Fruit fly (Drosophila melanogaster) whole organism, embryonic: ENCODE results near the gene ND-MNLL.

Source experiments
- Bteb2 ChIP-seq: fragments of 200-800 bp; sonication (Bioruptor generic); optimal IDR thresholded peaks from 2 replicates; lab custom pipeline; 2016; ENCODE audit warnings: missing biosample characterization, missing genetic modification characterization
- CG14441 ChIP-seq: fragments of 200-800 bp; sonication (Bioruptor generic); IDR thresholded peaks from 2 replicates; pipeline ENCODE4 v1.3.6; 2022; ENCODE audit warnings: missing biosample characterization, missing genetic modification characterization
- CG1602 ChIP-seq: fragments of 200-800 bp; sonication (Bioruptor generic); optimal IDR thresholded peaks from 3 replicates; lab custom pipeline; 2016; ENCODE audit warnings: missing biosample characterization, missing genetic modification characterization
- CG16863 ChIP-seq: fragments of 200-800 bp; sonication (Bioruptor generic); optimal IDR thresholded peaks from 3 replicates; lab custom pipeline; 2016; ENCODE audit warnings: missing biosample characterization, missing genetic modification characterization
- CG18011 ChIP-seq: fragments of 200-800 bp; sonication (Bioruptor generic); optimal IDR thresholded peaks from 2 replicates; lab custom pipeline; 2017; ENCODE audit warnings: missing biosample characterization, missing genetic modification characterization, mild to moderate bottlenecking, moderate library complexity, missing genotype
- CG18476 ChIP-seq: fragments of 200-800 bp; sonication (Bioruptor generic); optimal IDR thresholded peaks from 2 replicates; lab custom pipeline; 2016; ENCODE audit warnings: missing biosample characterization, mild to moderate bottlenecking, missing genetic modification characterization
- CG18599 ChIP-seq: fragments of 200-800 bp; sonication (Bioruptor generic); optimal IDR thresholded peaks from 3 replicates; lab custom pipeline; 2017; ENCODE audit warnings: missing biosample characterization, missing genetic modification characterization, mild to moderate bottlenecking, moderate library complexity, missing genetic modification reagents
- CG2129 ChIP-seq: fragments of 200-800 bp; sonication (Bioruptor generic); IDR thresholded peaks from 2 replicates; pipeline ENCODE4 v1.3.6; 2022; ENCODE audit warnings: missing biosample characterization, missing genetic modification characterization; ENCODE audit not compliant: partially characterized antibody
- CG30020 ChIP-seq: fragments of 200-800 bp; optimal IDR thresholded peaks from 2 replicates; lab custom pipeline; 2019; ENCODE audit warnings: missing biosample characterization, mild to moderate bottlenecking, missing genetic modification characterization, moderate library complexity
- CG3065 ChIP-seq: fragments of 200-800 bp; sonication (Bioruptor generic); optimal IDR thresholded peaks from 2 replicates; lab custom pipeline; 2016; ENCODE audit warnings: missing biosample characterization, missing genetic modification characterization
- CG42726 ChIP-seq: fragments of 200-800 bp; sonication (Bioruptor generic); IDR thresholded peaks from 2 replicates; pipeline ENCODE4 v1.3.6; 2022; ENCODE audit warnings: missing biosample characterization, missing genetic modification characterization; ENCODE audit not compliant: partially characterized antibody
- CG4404 ChIP-seq: fragments of 200-800 bp; sonication (Bioruptor generic); IDR thresholded peaks from 2 replicates; pipeline ENCODE4 v1.3.6; 2022; ENCODE audit warnings: missing biosample characterization, missing genetic modification characterization
- CG4730 ChIP-seq: fragments of 200-800 bp; sonication (Bioruptor generic); IDR thresholded peaks from 2 replicates; pipeline ENCODE4 v1.3.6; 2022; ENCODE audit warnings: missing biosample characterization, missing genetic modification characterization
- CG4820 ChIP-seq: fragments of 200-800 bp; sonication (Bioruptor generic); optimal IDR thresholded peaks from 3 replicates; lab custom pipeline; 2016; ENCODE audit warnings: missing biosample characterization, missing genetic modification characterization
- CG6654 ChIP-seq: fragments of 200-800 bp; sonication (Bioruptor generic); optimal IDR thresholded peaks from 2 replicates; lab custom pipeline; 2017; ENCODE audit warnings: missing biosample characterization, mild to moderate bottlenecking, missing genetic modification characterization
- CG6683 ChIP-seq: fragments of 200-800 bp; sonication (Bioruptor generic); optimal IDR thresholded peaks from 2 replicates; lab custom pipeline; 2017; ENCODE audit warnings: missing biosample characterization, mild to moderate bottlenecking, missing genetic modification characterization, missing genetic modification reagents
- CG6791 ChIP-seq: fragments of 200-800 bp; sonication (Bioruptor generic); IDR thresholded peaks from 3 replicates; pipeline ENCODE4 v1.3.6; 2022; ENCODE audit warnings: missing biosample characterization, missing genetic modification characterization; ENCODE audit not compliant: partially characterized antibody
- CG7928 ChIP-seq: fragments of 200-800 bp; sonication (Bioruptor generic); optimal IDR thresholded peaks from 2 replicates; lab custom pipeline; 2017; ENCODE audit warnings: missing biosample characterization, mild to moderate bottlenecking, missing genetic modification characterization
- D19A ChIP-seq: fragments of 200-800 bp; optimal IDR thresholded peaks from 3 replicates; lab custom pipeline; 2019; ENCODE audit warnings: missing biosample characterization, mild to moderate bottlenecking, missing genetic modification characterization, moderate library complexity
- E2f2 ChIP-seq: fragments of 200-800 bp; sonication (Bioruptor generic); IDR thresholded peaks from 2 replicates; pipeline ENCODE4 v1.3.6; 2022; ENCODE audit warnings: missing biosample characterization, missing genetic modification characterization
- Eip74EF ChIP-seq, 2 experiments: fragments of 200-800 bp in 1 of 2; fragments of >200 bp in 1 of 2; sonication (Bioruptor generic) in 1 of 2; optimal IDR thresholded peaks; 2 replicates each; lab custom pipeline; 2017 to 2019; ENCODE audit warnings: missing biosample characterization in 2 of 2, missing genetic modification characterization in 2 of 2, mild to moderate bottlenecking in 1 of 2, moderate library complexity in 1 of 2
- Elba2 ChIP-seq: fragments of 200-800 bp; sonication (Bioruptor generic); optimal IDR thresholded peaks from 3 replicates; lab custom pipeline; 2016; ENCODE audit warnings: missing biosample characterization, missing genetic modification characterization
- Fer1 ChIP-seq: fragments of 200-800 bp; sonication (Bioruptor generic); optimal IDR thresholded peaks from 2 replicates; lab custom pipeline; 2017; ENCODE audit warnings: missing biosample characterization, mild to moderate bottlenecking, missing genetic modification characterization
- Hand ChIP-seq: fragments of 200-800 bp; sonication (Bioruptor generic); optimal IDR thresholded peaks from 2 replicates; lab custom pipeline; 2017; ENCODE audit warnings: mild to moderate bottlenecking, missing biosample characterization, missing genetic modification reagents, missing genetic modification characterization
- Hr78 ChIP-seq, 2 experiments: fragments of 200-800 bp in 1 of 2; fragments of >200 bp in 1 of 2; sonication (Bioruptor generic) in 1 of 2; optimal IDR thresholded peaks; 2 replicates each; lab custom pipeline; 2017 to 2019; ENCODE audit warnings: missing biosample characterization in 2 of 2, missing genetic modification characterization in 2 of 2, mild to moderate bottlenecking in 1 of 2, moderate library complexity in 1 of 2
- MTF-1 ChIP-seq: fragments of 200-800 bp; sonication (Bioruptor generic); optimal IDR thresholded peaks from 2 replicates; lab custom pipeline; 2018; ENCODE audit warnings: missing biosample characterization, mild to moderate bottlenecking, missing genetic modification characterization, borderline replicate concordance
- Max ChIP-seq: fragments of 200-800 bp; sonication (Bioruptor generic); optimal IDR thresholded peaks from 2 replicates; lab custom pipeline; 2016; ENCODE audit warnings: missing biosample characterization, mild to moderate bottlenecking, missing genetic modification characterization
- Optix ChIP-seq: fragments of 200-800 bp; sonication (Bioruptor generic); IDR thresholded peaks from 3 replicates; pipeline ENCODE4 v1.3.6; 2022; ENCODE audit warnings: missing biosample characterization, missing genetic modification characterization
- Ravus ChIP-seq: fragments of 200-800 bp; sonication (Bioruptor generic); IDR thresholded peaks from 2 replicates; pipeline ENCODE4 v1.3.6; 2022; ENCODE audit warnings: missing biosample characterization, missing genetic modification characterization
- Rx ChIP-seq: fragments of 200-800 bp; sonication (Bioruptor generic); IDR thresholded peaks from 2 replicates; pipeline ENCODE4 v1.3.6; 2022; ENCODE audit warnings: missing biosample characterization, missing genetic modification characterization
- Sox100B ChIP-seq: fragments of 200-800 bp; sonication (Bioruptor generic); optimal IDR thresholded peaks from 3 replicates; lab custom pipeline; 2018; ENCODE audit warnings: missing biosample characterization, mild to moderate bottlenecking, missing genetic modification characterization
- TFAM ChIP-seq: fragments of 200-800 bp; sonication (Bioruptor generic); optimal IDR thresholded peaks from 2 replicates; lab custom pipeline; 2017; ENCODE audit warnings: missing biosample characterization, missing genetic modification characterization, inconsistent platforms
- amos ChIP-seq: fragments of 200-800 bp; sonication (Bioruptor generic); IDR thresholded peaks from 2 replicates; pipeline ENCODE4 v1.3.6; 2022; ENCODE audit warnings: missing biosample characterization, missing genetic modification characterization; ENCODE audit not compliant: partially characterized antibody
- ara ChIP-seq: fragments of 200-800 bp; sonication (Bioruptor generic); IDR thresholded peaks from 2 replicates; pipeline ENCODE4 v1.3.6; 2022; ENCODE audit warnings: missing biosample characterization, missing genetic modification characterization
- ash1 ChIP-seq: fragments of 200-800 bp; sonication (Bioruptor generic); optimal IDR thresholded peaks from 2 replicates; lab custom pipeline; 2018; ENCODE audit warnings: missing biosample characterization, mild to moderate bottlenecking, missing genetic modification characterization
- chm ChIP-seq: fragments of 200-800 bp; sonication (Bioruptor generic); IDR thresholded peaks from 2 replicates; pipeline ENCODE4 v1.3.6; 2022; ENCODE audit warnings: missing biosample characterization, missing genetic modification characterization
- cwo ChIP-seq: fragments of 200-800 bp; sonication (Bioruptor generic); optimal IDR thresholded peaks from 3 replicates; lab custom pipeline; 2017; ENCODE audit warnings: missing biosample characterization, missing genetic modification characterization, mild to moderate bottlenecking, moderate library complexity, missing genetic modification reagents
- dmrt99B ChIP-seq: fragments of 200-800 bp; sonication (Bioruptor generic); optimal IDR thresholded peaks from 2 replicates; lab custom pipeline; 2018; ENCODE audit warnings: missing biosample characterization, mild to moderate bottlenecking, missing genetic modification characterization, moderate library complexity
- esg ChIP-seq: fragments of 200-800 bp; sonication (Bioruptor generic); conservative IDR thresholded peaks from 2 replicates; pipeline ENCODE4 v1.3.6; 2022; ENCODE audit warnings: missing biosample characterization, missing genetic modification characterization
- gcm2 ChIP-seq: fragments of 200-800 bp; sonication (Bioruptor generic); optimal IDR thresholded peaks from 2 replicates; lab custom pipeline; 2016; ENCODE audit warnings: missing biosample characterization, missing genetic modification characterization
- pan ChIP-seq, 4 experiments: fragments of >200 bp in 3 of 4; fragments of 200-800 bp in 1 of 4; sonication (Bioruptor generic) in 1 of 4; optimal IDR thresholded peaks in 3 of 4; IDR thresholded peaks in 1 of 4; 2 replicates each; pipeline versions ENCODE4 v1.3.6 to Lab custom; 2017 to 2022; ENCODE audit warnings: missing biosample characterization in 2 of 4, missing genetic modification characterization in 2 of 4, mixed read lengths in 1 of 4
- peb ChIP-seq: fragments of 200-800 bp; sonication (Bioruptor generic); IDR thresholded peaks from 2 replicates; pipeline ENCODE4 v1.3.6; 2022; ENCODE audit warnings: missing biosample characterization, missing genetic modification characterization
- salm ChIP-seq: fragments of 200-800 bp; sonication (Bioruptor generic); optimal IDR thresholded peaks from 2 replicates; lab custom pipeline; 2018; ENCODE audit warnings: missing biosample characterization, mild to moderate bottlenecking, missing genetic modification characterization
- shn ChIP-seq: fragments of 200-800 bp; sonication (Bioruptor generic); optimal IDR thresholded peaks from 3 replicates; lab custom pipeline; 2016; ENCODE audit warnings: missing biosample characterization, missing genetic modification characterization
- sug ChIP-seq: fragments of 200-800 bp; optimal IDR thresholded peaks from 2 replicates; lab custom pipeline; 2019; ENCODE audit warnings: missing biosample characterization, mild to moderate bottlenecking, missing genetic modification characterization, moderate library complexity
- trh ChIP-seq: fragments of 200-800 bp; sonication (Bioruptor generic); optimal IDR thresholded peaks from 2 replicates; lab custom pipeline; 2016; ENCODE audit warnings: missing biosample characterization, missing genetic modification characterization
- vfl ChIP-seq: fragments of 200-800 bp; sonication (Bioruptor generic); optimal IDR thresholded peaks from 2 replicates; lab custom pipeline; 2016; ENCODE audit warnings: missing biosample characterization, missing genetic modification characterization

The ND-MNLL gene

dm6 chrX:7908239-7909068, 14.9 kb upstream of the ND-MNLL start, which contains the start of the genes dpr14 and spidey (continued):
- TF ChIP-seq TFAM (peak; percentile 50), peb (peak; percentile 78), CG18011 (GFP tag; lab: Kevin White, UChicago) (peak; percentile 71), Ravus (peak; percentile 67), ash1 (no peak), CG14441 (GFP tag; lab: Robert Waterston, UW) (peak; percentile 86), amos (peak; percentile 22; the same call in 1 of the 2 replicates), CG4820 (GFP tag; lab: Kevin White, UChicago) (peak; percentile 81), gcm2 (GFP tag; lab: Kevin White, UChicago) (peak; percentile 81), salm (peak; percentile 80), CG4404 (GFP tag; lab: Robert Waterston, UW) (peak; percentile 69), Eip74EF (GFP tag; optimal IDR thresholded peaks at IDR 0.05; lab: Kevin White, UChicago) (peak in 1 of 2 experiments; percentile 84), CG30020 (tag; lab: Kevin White, UChicago) (peak; percentile 56), CG18476 (GFP tag; lab: Kevin White, UChicago) (peak; percentile 85), D19A (tag; lab: Kevin White, UChicago) (peak; percentile 89), cwo (GFP tag; lab: Kevin White, UChicago) (peak; percentile 87), Sox100B (GFP tag; lab: Kevin White, UChicago) (peak; percentile 86), CG42726 (no peak), Optix (GFP tag; lab: Robert Waterston, UW) (peak; percentile 89), Max (peak; percentile 84), CG16863 (GFP tag; lab: Kevin White, UChicago) (peak; percentile 88), CG6683 (GFP tag; lab: Kevin White, UChicago) (peak; percentile 85), CG4730 (GFP tag; lab: Robert Waterston, UW) (peak; percentile 76), Fer1 (GFP tag; lab: Kevin White, UChicago) (peak; percentile 95), trh (GFP tag; lab: Kevin White, UChicago) (peak; percentile 33), Hand (GFP tag; lab: Kevin White, UChicago) (peak; percentile 88), MTF-1 (GFP tag; lab: Kevin White, UChicago) (peak; percentile 72), CG6654 (GFP tag; lab: Kevin White, UChicago) (peak; percentile 74), CG1602 (GFP tag; lab: Kevin White, UChicago) (peak; percentile 81), pan (optimal IDR thresholded peaks at IDR 0.05; lab: Kevin White, UChicago) (no peak), pan (GFP tag; optimal IDR thresholded peaks at IDR 0.05 in 1 of 2, IDR thresholded peaks at IDR 0.05 in 1 of 2) (peak in 1 of 2 experiments; percentile 90), dmrt99B (tag; lab: Kevin White, UChicago) (peak; percentile 94), CG6791 (GFP tag; lab: Robert Waterston, UW) (peak; percentile 52; the same call in 2 of the 3 replicates), Bteb2 (GFP tag; lab: Kevin White, UChicago) (peak; percentile 62), CG3065 (GFP tag; lab: Kevin White, UChicago) (peak; percentile 56), Rx (GFP tag; lab: Robert Waterston, UW) (peak; percentile 81), E2f2 (GFP tag; lab: Robert Waterston, UW) (peak; percentile 66), CG7928 (GFP tag; lab: Kevin White, UChicago) (peak; percentile 55), esg (peak; percentile 89), shn (GFP tag; lab: Kevin White, UChicago) (peak; percentile 85), CG2129 (GFP tag; lab: Robert Waterston, UW) (no peak), ara (peak; percentile 77), chm (GFP tag; lab: Robert Waterston, UW) (peak; percentile 75), sug (tag; lab: Kevin White, UChicago) (peak; percentile 95), Hr78 (GFP tag; optimal IDR thresholded peaks at IDR 0.05; lab: Kevin White, UChicago) (peak in 1 of 2 experiments; percentile 75), CG18599 (GFP tag; lab: Kevin White, UChicago) (peak; percentile 97), Elba2 (GFP tag; lab: Kevin White, UChicago) (no peak), vfl (GFP tag; lab: Kevin White, UChicago) (peak; percentile 80)
